Worm (Caenorhabditis elegans) whole organism, young adult: Measurements from ENCODE around the gene snr-5.

Experiments used
- chd-7 ChIP-seq: sonication (generic microtip); optimal IDR thresholded peaks from 2 replicates; lab custom pipeline; 2016; ENCODE audit warnings: mild to moderate bottlenecking, missing genetic modification characterization, moderate library complexity, missing compliant biosample characterization
- efl-1 ChIP-seq: fragments of 150-350 bp; optimal IDR thresholded peaks from 2 replicates; lab custom pipeline; 2014; ENCODE audit warnings: missing biosample characterization, missing genetic modification reagents, missing genetic modification characterization
- nfya-1 ChIP-seq: sonication (generic microtip); optimal IDR thresholded peaks from 2 replicates; lab custom pipeline; 2017; ENCODE audit warnings: antibody characterized with exemption, missing compliant biosample characterization, missing genetic modification characterization, borderline replicate concordance; ENCODE audit not compliant: insufficient read depth

ce11 chrIII:7877090-7877489 lies 15.2 kb downstream of the snr-5 start:
- TF ChIP-seq chd-7 (tag; lab: Kevin White, UChicago) (no peak), nfya-1 (tag; lab: Kevin White, UChicago) (no peak), efl-1 (GFP tag; lab: Kevin White, UChicago) (no peak)
